Worm (Caenorhabditis elegans) whole organism, late embryonic: ENCODE measurements around the gene adt-1.
A peak's percentile ranks its signal among the peaks of the same experiment; 100 is the strongest.

Source experiments
- C08G9.2 ChIP-seq: sonication (generic microtip); optimal IDR thresholded peaks from 2 replicates; lab custom pipeline; 2016; ENCODE audit warnings: mild to moderate bottlenecking, missing genetic modification characterization, moderate library complexity, missing compliant biosample characterization
- C38D4.7 ChIP-seq: fragments of 200-800 bp; sonication (Bioruptor generic); optimal IDR thresholded peaks from 2 replicates; lab custom pipeline; 2018; ENCODE audit warnings: mild to moderate bottlenecking, missing genetic modification characterization, moderate library complexity, missing compliant biosample characterization
- F13H6.1 ChIP-seq: sonication (generic microtip); optimal IDR thresholded peaks from 2 replicates; lab custom pipeline; 2016; ENCODE audit warnings: missing genetic modification characterization, missing compliant biosample characterization
- ahr-1 ChIP-seq: sonication (generic microtip); optimal IDR thresholded peaks from 2 replicates; lab custom pipeline; 2016; ENCODE audit warnings: missing genetic modification characterization, missing compliant biosample characterization
- ama-1 ChIP-seq: fragments of 150-350 bp; optimal IDR thresholded peaks from 2 replicates; lab custom pipeline; 2014
- ceh-14 ChIP-seq: sonication (generic microtip); optimal IDR thresholded peaks from 2 replicates; lab custom pipeline; 2016; ENCODE audit warnings: missing genotype, missing genetic modification characterization, missing compliant biosample characterization
- ceh-2 ChIP-seq: sonication (generic microtip); optimal IDR thresholded peaks from 2 replicates; lab custom pipeline; 2016; ENCODE audit warnings: missing genotype, missing genetic modification characterization, missing compliant biosample characterization
- ceh-22 ChIP-seq: sonication (generic microtip); optimal IDR thresholded peaks from 2 replicates; lab custom pipeline; 2017; ENCODE audit warnings: missing biosample characterization, missing genetic modification characterization
- ceh-24 ChIP-seq: sonication (generic microtip); optimal IDR thresholded peaks from 2 replicates; lab custom pipeline; 2016; ENCODE audit warnings: mild to moderate bottlenecking, missing genetic modification characterization, missing compliant biosample characterization
- ceh-30 ChIP-seq: fragments of 150-350 bp; optimal IDR thresholded peaks from 2 replicates; lab custom pipeline; 2014; ENCODE audit warnings: missing biosample characterization, missing genetic modification characterization
- ceh-31 ChIP-seq: sonication (generic microtip); optimal IDR thresholded peaks from 2 replicates; lab custom pipeline; 2016; ENCODE audit warnings: missing genetic modification characterization, missing compliant biosample characterization
- ceh-45 ChIP-seq: fragments of 200-800 bp; sonication (Bioruptor generic); IDR thresholded peaks from 2 replicates; pipeline ENCODE4 v1.3.6; 2022; ENCODE audit warnings: missing genetic modification reagents, missing genetic modification characterization, missing compliant biosample characterization
- ceh-9 ChIP-seq: sonication (generic microtip); optimal IDR thresholded peaks from 2 replicates; lab custom pipeline; 2016; ENCODE audit warnings: mild to moderate bottlenecking, missing genetic modification characterization, inconsistent platforms, missing compliant biosample characterization
- dve-1 ChIP-seq: sonication (generic microtip); optimal IDR thresholded peaks from 2 replicates; lab custom pipeline; 2017; ENCODE audit warnings: antibody characterized with exemption, mild to moderate bottlenecking, missing genetic modification characterization, missing compliant biosample characterization
- elt-4 ChIP-seq: sonication (generic microtip); optimal IDR thresholded peaks from 2 replicates; lab custom pipeline; 2016; ENCODE audit warnings: missing genetic modification characterization, missing compliant biosample characterization
- eyg-1 ChIP-seq: sonication (generic microtip); optimal IDR thresholded peaks from 2 replicates; lab custom pipeline; 2016; ENCODE audit warnings: missing genotype, missing genetic modification characterization, missing compliant biosample characterization
- fkh-6 ChIP-seq: sonication (generic microtip); optimal IDR thresholded peaks from 2 replicates; lab custom pipeline; 2016; ENCODE audit warnings: missing genetic modification characterization, missing compliant biosample characterization
- hlh-13 ChIP-seq: fragments of 200-800 bp; sonication (Bioruptor generic); optimal IDR thresholded peaks from 2 replicates; lab custom pipeline; 2018; ENCODE audit warnings: mild to moderate bottlenecking, missing genetic modification characterization, missing compliant biosample characterization
- hlh-15 ChIP-seq: sonication (generic microtip); optimal IDR thresholded peaks from 2 replicates; lab custom pipeline; 2016; ENCODE audit warnings: missing genetic modification characterization, missing compliant biosample characterization
- hlh-30 ChIP-seq: sonication (generic microtip); optimal IDR thresholded peaks from 2 replicates; lab custom pipeline; 2017; ENCODE audit warnings: antibody characterized with exemption, missing genetic modification characterization, missing compliant biosample characterization; ENCODE audit not compliant: insufficient read depth
- hlh-8 ChIP-seq: sonication (generic microtip); optimal IDR thresholded peaks from 2 replicates; lab custom pipeline; 2016; ENCODE audit warnings: missing genotype, missing genetic modification characterization, missing compliant biosample characterization
- lin-11 ChIP-seq: fragments of 200-800 bp; sonication (Bioruptor generic); optimal IDR thresholded peaks from 2 replicates; lab custom pipeline; 2018; ENCODE audit warnings: mild to moderate bottlenecking, missing genetic modification characterization, missing compliant biosample characterization
- madf-2 ChIP-seq: sonication (generic microtip); optimal IDR thresholded peaks from 2 replicates; lab custom pipeline; 2017; ENCODE audit warnings: missing genetic modification characterization, missing compliant biosample characterization
- nfya-1 ChIP-seq: sonication (generic microtip); optimal IDR thresholded peaks from 2 replicates; lab custom pipeline; 2017; ENCODE audit warnings: missing genetic modification characterization, mild to moderate bottlenecking, missing compliant biosample characterization, antibody characterized with exemption, moderate library complexity
- nhr-11 ChIP-seq: fragments of 150-350 bp; optimal IDR thresholded peaks from 2 replicates; lab custom pipeline; 2014; ENCODE audit warnings: missing biosample characterization, missing genetic modification characterization
- npax-4 ChIP-seq: sonication (generic microtip); optimal IDR thresholded peaks from 2 replicates; lab custom pipeline; 2016; ENCODE audit warnings: missing genetic modification characterization, missing compliant biosample characterization
- odd-2 ChIP-seq: sonication (generic microtip); optimal IDR thresholded peaks from 2 replicates; lab custom pipeline; 2017; ENCODE audit warnings: antibody characterized with exemption, mild to moderate bottlenecking, missing genetic modification characterization, missing compliant biosample characterization
- pax-1 ChIP-seq: fragments of 150-350 bp; optimal IDR thresholded peaks from 2 replicates; lab custom pipeline; 2014; ENCODE audit warnings: missing biosample characterization, missing genetic modification characterization
- pha-2 ChIP-seq: sonication (generic microtip); optimal IDR thresholded peaks from 2 replicates; lab custom pipeline; 2017; ENCODE audit warnings: mild to moderate bottlenecking, missing genetic modification characterization, missing compliant biosample characterization
- pqm-1 ChIP-seq: sonication (generic microtip); optimal IDR thresholded peaks from 2 replicates; lab custom pipeline; 2016; ENCODE audit warnings: missing genetic modification characterization, missing compliant biosample characterization
- ref-2 ChIP-seq: sonication (generic microtip); optimal IDR thresholded peaks from 2 replicates; lab custom pipeline; 2016; ENCODE audit warnings: missing genetic modification characterization, missing compliant biosample characterization
- sdc-2 ChIP-seq: sonication (generic microtip); optimal IDR thresholded peaks from 2 replicates; lab custom pipeline; 2016; ENCODE audit warnings: missing genotype, missing genetic modification characterization, missing compliant biosample characterization
- sox-2 ChIP-seq: fragments of 200-800 bp; sonication (Bioruptor generic); IDR thresholded peaks from 2 replicates; pipeline ENCODE4 v1.3.6; 2022; ENCODE audit warnings: missing genetic modification reagents, missing genetic modification characterization, missing compliant biosample characterization
- sox-4 ChIP-seq: sonication (generic microtip); optimal IDR thresholded peaks from 2 replicates; lab custom pipeline; 2017; ENCODE audit warnings: mild to moderate bottlenecking, missing genetic modification characterization, inconsistent platforms, missing compliant biosample characterization
- syd-9 ChIP-seq: sonication (generic microtip); optimal IDR thresholded peaks from 2 replicates; lab custom pipeline; 2016; ENCODE audit warnings: mild to moderate bottlenecking, missing genetic modification characterization, moderate library complexity, missing compliant biosample characterization
- tbx-7 ChIP-seq: sonication (generic microtip); optimal IDR thresholded peaks from 2 replicates; lab custom pipeline; 2016; ENCODE audit warnings: missing genotype, missing genetic modification characterization, missing compliant biosample characterization
- unc-3 ChIP-seq, 2 experiments: fragments of 200-800 bp in 1 of 2; sonication (Bioruptor generic) in 1 of 2; sonication (generic microtip) in 1 of 2; conservative IDR thresholded peaks in 1 of 2; optimal IDR thresholded peaks in 1 of 2; 2 replicates each; pipeline versions ENCODE4 v1.3.6 to Lab custom; 2016 to 2022; ENCODE audit warnings: missing compliant biosample characterization in 2 of 2, missing genetic modification characterization in 2 of 2, missing genetic modification reagents in 1 of 2
- zip-5 ChIP-seq: sonication (generic microtip); optimal IDR thresholded peaks from 2 replicates; lab custom pipeline; 2016; ENCODE audit warnings: missing genetic modification characterization, missing compliant biosample characterization
- ztf-16 ChIP-seq: sonication (generic microtip); optimal IDR thresholded peaks from 2 replicates; lab custom pipeline; 2017; ENCODE audit warnings: missing genetic modification characterization, missing compliant biosample characterization

The adt-1 gene

ce11 chrX:12636242-12636641 is 42.4 kb upstream of the adt-1 start:
- TF ChIP-seq elt-4 (tag; lab: Kevin White, UChicago), result peak; percentile 17
- TF ChIP-seq fkh-6 (tag; lab: Kevin White, UChicago), result no peak
- no peak for TF ChIP-seq pax-1 (tag; lab: Kevin White, UChicago)
- peak; percentile 9 for TF ChIP-seq ceh-14 (tag; lab: Kevin White, UChicago)
- TF ChIP-seq hlh-13 (GFP tag; lab: Kevin White, UChicago), result no peak
- no peak for TF ChIP-seq ceh-45 (GFP tag; lab: Robert Waterston, UW)
- TF ChIP-seq C08G9.2, result peak; percentile 18
- no peak for TF ChIP-seq ceh-31 (tag; lab: Kevin White, UChicago)
- no peak for TF ChIP-seq ztf-16
- no peak for TF ChIP-seq nfya-1
- TF ChIP-seq sox-4 (tag; lab: Kevin White, UChicago), result no peak
- TF ChIP-seq hlh-8 (tag; lab: Kevin White, UChicago), result no peak

- TF ChIP-seq eyg-1 (tag; lab: Kevin White, UChicago) (no peak), hlh-30 (tag; lab: Kevin White, UChicago) (no peak), lin-11 (no peak), dve-1 (no peak), ceh-22 (tag; lab: Kevin White, UChicago) (no peak), sdc-2 (tag; lab: Kevin White, UChicago) (no peak), ceh-24 (tag; lab: Kevin White, UChicago) (no peak), pha-2 (tag; lab: Kevin White, UChicago) (no peak), F13H6.1 (no peak), odd-2 (tag; lab: Kevin White, UChicago) (no peak), madf-2 (tag; lab: Kevin White, UChicago) (no peak), hlh-15 (tag; lab: Kevin White, UChicago) (no peak), elt-4 (tag; lab: Kevin White, UChicago) (no peak), sox-2 (GFP tag; lab: Robert Waterston, UW) (no peak)
Observed at ce11 chrX:12637978-12638377, 40.7 kb upstream of the adt-1 start.

- TF ChIP-seq syd-9 (tag; lab: Kevin White, UChicago) (no peak), ceh-30 (tag; lab: Kevin White, UChicago) (no peak), hlh-30 (tag; lab: Kevin White, UChicago) (no peak), ceh-22 (tag; lab: Kevin White, UChicago) (no peak), pax-1 (tag; lab: Kevin White, UChicago) (no peak), lin-11 (no peak), hlh-15 (tag; lab: Kevin White, UChicago) (no peak), ceh-14 (tag; lab: Kevin White, UChicago) (no peak), ref-2 (tag; lab: Kevin White, UChicago) (no peak)
Observed at ce11 chrX:12640459-12640858, 38.2 kb upstream of the adt-1 start, which contains the start of gene R09A8.5. R09A8.5 (minus strand) TSS chrX:12640559.

ce11 chrX:12640961-12641360 is 37.7 kb upstream of the adt-1 start:
- no peak for TF ChIP-seq pha-2 (tag; lab: Kevin White, UChicago)
- TF ChIP-seq nhr-11 (tag; lab: Kevin White, UChicago), result no peak
- TF ChIP-seq syd-9 (tag; lab: Kevin White, UChicago), result no peak
- TF ChIP-seq madf-2 (tag; lab: Kevin White, UChicago), result no peak
- no peak for TF ChIP-seq C38D4.7 (GFP tag; lab: Kevin White, UChicago)
- TF ChIP-seq fkh-6 (tag; lab: Kevin White, UChicago), result no peak
- TF ChIP-seq hlh-30 (tag; lab: Kevin White, UChicago), result no peak

ce11 chrX:12642952-12643351 is 35.7 kb upstream of the adt-1 start:
- TF ChIP-seq zip-5 (tag; lab: Kevin White, UChicago) (no peak), ahr-1 (tag; lab: Kevin White, UChicago) (no peak), pqm-1 (tag; lab: Kevin White, UChicago) (no peak), fkh-6 (tag; lab: Kevin White, UChicago) (no peak), syd-9 (tag; lab: Kevin White, UChicago) (no peak), lin-11 (no peak), ceh-2 (tag; lab: Kevin White, UChicago) (no peak), C08G9.2 (no peak), hlh-15 (tag; lab: Kevin White, UChicago) (no peak), madf-2 (tag; lab: Kevin White, UChicago) (no peak), npax-4 (no peak), hlh-30 (tag; lab: Kevin White, UChicago) (no peak), ceh-9 (tag; lab: Kevin White, UChicago) (no peak), unc-3 (GFP tag; conservative IDR thresholded peaks at IDR 0.05; lab: Robert Waterston, UW) (no peak), unc-3 (tag; optimal IDR thresholded peaks at IDR 0.05; lab: Kevin White, UChicago) (no peak), ceh-14 (tag; lab: Kevin White, UChicago) (no peak), hlh-13 (GFP tag; lab: Kevin White, UChicago) (no peak), odd-2 (tag; lab: Kevin White, UChicago) (no peak), ama-1 (no peak), tbx-7 (tag; lab: Kevin White, UChicago) (no peak), elt-4 (tag; lab: Kevin White, UChicago) (no peak)
